Fruit fly (Drosophila melanogaster) whole organism, embryonic: ENCODE measurements around the gene CG31122.

Experiments
- B-H1 ChIP-seq: fragments of 200-800 bp; sonication (Bioruptor generic); IDR thresholded peaks from 3 replicates; pipeline ENCODE4 v1.3.6; 2022; ENCODE audit warnings: missing biosample characterization, missing genetic modification characterization
- Blimp-1 ChIP-seq: fragments of 200-800 bp; sonication (Bioruptor generic); optimal IDR thresholded peaks from 3 replicates; lab custom pipeline; 2018; ENCODE audit warnings: missing biosample characterization, missing genetic modification characterization, mild to moderate bottlenecking, moderate library complexity, missing genetic modification reagents
- CG10321 ChIP-seq: fragments of 200-800 bp; sonication (Bioruptor generic); IDR thresholded peaks from 2 replicates; pipeline ENCODE4 v1.3.6; 2022; ENCODE audit warnings: missing biosample characterization, missing genetic modification characterization
- CG11247 ChIP-seq: fragments of 200-800 bp; sonication (Bioruptor generic); IDR thresholded peaks from 2 replicates; pipeline ENCODE4 v1.3.6; 2022; ENCODE audit warnings: missing biosample characterization, missing genetic modification characterization
- CG11398 ChIP-seq: fragments of 200-800 bp; sonication (Bioruptor generic); optimal IDR thresholded peaks from 2 replicates; lab custom pipeline; 2016; ENCODE audit warnings: missing biosample characterization, missing genetic modification characterization
- CG11695 ChIP-seq: fragments of 200-800 bp; sonication (Bioruptor generic); IDR thresholded peaks from 3 replicates; pipeline ENCODE4 v1.3.6; 2022; ENCODE audit warnings: missing biosample characterization, missing genetic modification characterization
- CG12391 ChIP-seq: fragments of 200-800 bp; sonication (Bioruptor generic); optimal IDR thresholded peaks from 3 replicates; lab custom pipeline; 2018; ENCODE audit warnings: missing biosample characterization, mild to moderate bottlenecking, missing genetic modification characterization, moderate library complexity
- CG13287 ChIP-seq: fragments of 200-800 bp; sonication (Bioruptor generic); IDR thresholded peaks from 2 replicates; pipeline ENCODE4 v1.3.6; 2022; ENCODE audit warnings: missing biosample characterization, missing genetic modification characterization; ENCODE audit not compliant: partially characterized antibody
- CG13424 ChIP-seq: fragments of 200-800 bp; sonication (Bioruptor generic); optimal IDR thresholded peaks from 2 replicates; lab custom pipeline; 2019; ENCODE audit warnings: missing biosample characterization, mild to moderate bottlenecking, missing genetic modification characterization, moderate library complexity
- CG14050 ChIP-seq: fragments of 200-800 bp; sonication (Bioruptor generic); IDR thresholded peaks from 3 replicates; pipeline ENCODE4 v1.3.6; 2022; ENCODE audit warnings: missing biosample characterization, missing genetic modification characterization
- CG17186 ChIP-seq: fragments of 200-800 bp; sonication (Bioruptor generic); optimal IDR thresholded peaks from 3 replicates; lab custom pipeline; 2017; ENCODE audit warnings: missing biosample characterization, missing genetic modification reagents, missing genetic modification characterization
- CG18476 ChIP-seq: fragments of 200-800 bp; sonication (Bioruptor generic); optimal IDR thresholded peaks from 2 replicates; lab custom pipeline; 2016; ENCODE audit warnings: missing biosample characterization, mild to moderate bottlenecking, missing genetic modification characterization
- CG30431 ChIP-seq: fragments of 200-800 bp; sonication (Bioruptor generic); optimal IDR thresholded peaks from 2 replicates; lab custom pipeline; 2017; ENCODE audit warnings: missing biosample characterization, missing genetic modification characterization
- CG3065 ChIP-seq: fragments of 200-800 bp; sonication (Bioruptor generic); optimal IDR thresholded peaks from 2 replicates; lab custom pipeline; 2016; ENCODE audit warnings: missing biosample characterization, missing genetic modification characterization
- CG3163 ChIP-seq: fragments of 200-800 bp; sonication (Bioruptor generic); optimal IDR thresholded peaks from 3 replicates; lab custom pipeline; 2016; ENCODE audit warnings: missing biosample characterization, missing genetic modification characterization
- CG34376 ChIP-seq: fragments of 200-800 bp; sonication (Bioruptor generic); optimal IDR thresholded peaks from 2 replicates; lab custom pipeline; 2018; ENCODE audit warnings: missing biosample characterization, mild to moderate bottlenecking, missing genetic modification characterization
- CG6791 ChIP-seq: fragments of 200-800 bp; sonication (Bioruptor generic); IDR thresholded peaks from 3 replicates; pipeline ENCODE4 v1.3.6; 2022; ENCODE audit warnings: missing biosample characterization, missing genetic modification characterization; ENCODE audit not compliant: partially characterized antibody
- CG9797 ChIP-seq: fragments of 200-800 bp; sonication (Bioruptor generic); optimal IDR thresholded peaks from 3 replicates; lab custom pipeline; 2018; ENCODE audit warnings: missing biosample characterization, mild to moderate bottlenecking, missing genetic modification characterization
- Dfd ChIP-seq, 2 experiments: fragments of >200 bp; optimal IDR thresholded peaks; 2 replicates each; lab custom pipeline; 2017; ENCODE audit warnings: missing biosample characterization in 2 of 2, missing genetic modification characterization in 2 of 2
- Doc2 ChIP-seq: fragments of 200-800 bp; sonication (Bioruptor generic); IDR thresholded peaks from 2 replicates; pipeline ENCODE4 v1.3.6; 2022; ENCODE audit warnings: missing biosample characterization, missing genetic modification characterization
- ERR ChIP-seq: fragments of 200-800 bp; sonication (Bioruptor generic); optimal IDR thresholded peaks from 2 replicates; lab custom pipeline; 2016; ENCODE audit warnings: missing biosample characterization, missing genetic modification characterization
- GATAe ChIP-seq: fragments of 200-800 bp; sonication (Bioruptor generic); conservative IDR thresholded peaks from 2 replicates; pipeline ENCODE4 v1.3.6; 2022; ENCODE audit warnings: missing biosample characterization, missing genetic modification characterization
- HLHmδ ChIP-seq: fragments of 200-800 bp; sonication (Bioruptor generic); optimal IDR thresholded peaks from 2 replicates; lab custom pipeline; 2018; ENCODE audit warnings: missing biosample characterization, mild to moderate bottlenecking, missing genetic modification characterization, moderate library complexity
- MBD-R2 ChIP-seq: fragments of 200-800 bp; sonication (Bioruptor generic); IDR thresholded peaks from 2 replicates; pipeline ENCODE4 v1.3.6; 2022; ENCODE audit warnings: missing biosample characterization, missing genetic modification characterization
- Med ChIP-seq: fragments of 200-800 bp; sonication (Bioruptor generic); peaks from one replicate; lab custom pipeline; 2016; ENCODE audit warnings: missing biosample characterization, missing genetic modification characterization, mild to moderate bottlenecking, inconsistent platforms, moderate library complexity
- Stat92E ChIP-seq, 3 experiments: fragments of >200 bp in 2 of 3; fragments of 200-800 bp in 1 of 3; sonication (Bioruptor generic) in 1 of 3; optimal IDR thresholded peaks; 2 replicates each; lab custom pipeline; 2017 to 2019; ENCODE audit warnings: missing biosample characterization in 3 of 3, missing genetic modification characterization in 3 of 3, mild to moderate bottlenecking in 1 of 3, moderate library complexity in 1 of 3
- Trl ChIP-seq, 3 experiments: fragments of >200 bp in 2 of 3; fragments of 200-800 bp in 1 of 3; sonication (Bioruptor generic) in 1 of 3; optimal IDR thresholded peaks; 2 replicates in 1 of 3; 3 replicates in 2 of 3; lab custom pipeline; 2016 to 2017; ENCODE audit warnings: missing biosample characterization in 1 of 3, missing genetic modification characterization in 1 of 3
- al ChIP-seq: fragments of 200-800 bp; sonication (Bioruptor generic); IDR thresholded peaks from 2 replicates; pipeline ENCODE4 v1.3.6; 2022; ENCODE audit warnings: missing biosample characterization, missing genetic modification characterization
- aop ChIP-seq: fragments of 200-800 bp; sonication (Bioruptor generic); IDR thresholded peaks from 2 replicates; pipeline ENCODE4 v1.3.6; 2022; ENCODE audit warnings: missing biosample characterization, missing genetic modification characterization
- ara ChIP-seq: fragments of 200-800 bp; sonication (Bioruptor generic); IDR thresholded peaks from 2 replicates; pipeline ENCODE4 v1.3.6; 2022; ENCODE audit warnings: missing biosample characterization, missing genetic modification characterization
- az2 ChIP-seq: fragments of 200-800 bp; sonication (Bioruptor generic); optimal IDR thresholded peaks from 3 replicates; lab custom pipeline; 2016; ENCODE audit warnings: missing biosample characterization, missing genetic modification characterization
- bab2 ChIP-seq: fragments of 200-800 bp; sonication (Bioruptor generic); optimal IDR thresholded peaks from 2 replicates; lab custom pipeline; 2016; ENCODE audit warnings: missing biosample characterization, missing genetic modification characterization
- bbx ChIP-seq: fragments of 200-800 bp; sonication (Bioruptor generic); IDR thresholded peaks from 2 replicates; pipeline ENCODE4 v1.3.6; 2022; ENCODE audit warnings: missing biosample characterization, missing genetic modification characterization; ENCODE audit not compliant: partially characterized antibody
- dysf ChIP-seq: fragments of 200-800 bp; sonication (Bioruptor generic); IDR thresholded peaks from 3 replicates; pipeline ENCODE4 v1.3.6; 2022; ENCODE audit warnings: missing biosample characterization, missing genetic modification characterization
- emc ChIP-seq: fragments of 200-800 bp; sonication (Bioruptor generic); optimal IDR thresholded peaks from 2 replicates; lab custom pipeline; 2016; ENCODE audit warnings: missing biosample characterization, missing genetic modification characterization
- grn ChIP-seq: fragments of 200-800 bp; sonication (Bioruptor generic); optimal IDR thresholded peaks from 3 replicates; lab custom pipeline; 2017; ENCODE audit warnings: missing biosample characterization, missing genetic modification characterization
- gro ChIP-seq: fragments of 200-800 bp; sonication (Bioruptor generic); optimal IDR thresholded peaks from 2 replicates; lab custom pipeline; 2016; ENCODE audit warnings: missing biosample characterization, missing genetic modification characterization
- hb ChIP-seq: fragments of 200-800 bp; sonication (Bioruptor generic); IDR thresholded peaks from 3 replicates; pipeline ENCODE4 v1.3.6; 2022; ENCODE audit warnings: missing biosample characterization, missing genetic modification characterization; ENCODE audit not compliant: partially characterized antibody
- lola ChIP-seq, 3 experiments: fragments of >200 bp in 2 of 3; fragments of 200-800 bp in 1 of 3; sonication (Bioruptor generic) in 1 of 3; optimal IDR thresholded peaks; 2 replicates each; lab custom pipeline; 2017 to 2019; ENCODE audit warnings: missing biosample characterization in 3 of 3, missing genetic modification characterization in 3 of 3, mild to moderate bottlenecking in 1 of 3, moderate library complexity in 1 of 3
- nau ChIP-seq: fragments of 200-800 bp; sonication (Bioruptor generic); optimal IDR thresholded peaks from 3 replicates; lab custom pipeline; 2017; ENCODE audit warnings: missing biosample characterization, mild to moderate bottlenecking, missing genetic modification characterization, missing genetic modification reagents
- onecut ChIP-seq: fragments of 200-800 bp; sonication (Bioruptor generic); IDR thresholded peaks from 2 replicates; pipeline ENCODE4 v1.3.6; 2022; ENCODE audit warnings: missing biosample characterization, missing genetic modification characterization
- pb ChIP-seq: fragments of 200-800 bp; sonication (Bioruptor generic); optimal IDR thresholded peaks from 3 replicates; lab custom pipeline; 2016; ENCODE audit warnings: missing biosample characterization, missing genetic modification characterization
- row ChIP-seq: fragments of 200-800 bp; sonication (Bioruptor generic); IDR thresholded peaks from 3 replicates; pipeline ENCODE4 v1.3.6; 2022; ENCODE audit warnings: missing biosample characterization, missing genetic modification characterization
- sim ChIP-seq: fragments of 200-800 bp; sonication (Bioruptor generic); IDR thresholded peaks from 2 replicates; pipeline ENCODE4 v1.3.6; 2022; ENCODE audit warnings: missing biosample characterization, missing genetic modification characterization
- sna ChIP-seq: fragments of 200-800 bp; sonication (Bioruptor generic); IDR thresholded peaks from 2 replicates; pipeline ENCODE4 v1.3.6; 2022; ENCODE audit warnings: missing biosample characterization, missing genetic modification characterization; ENCODE audit not compliant: partially characterized antibody
- trem ChIP-seq: fragments of 200-800 bp; optimal IDR thresholded peaks from 3 replicates; lab custom pipeline; 2019; ENCODE audit warnings: missing biosample characterization, mild to moderate bottlenecking, missing genetic modification characterization, moderate library complexity
- tup ChIP-seq: fragments of 200-800 bp; sonication (Bioruptor generic); optimal IDR thresholded peaks from 2 replicates; lab custom pipeline; 2016; ENCODE audit warnings: missing biosample characterization, mild to moderate bottlenecking, missing genetic modification characterization, moderate library complexity
- vnd ChIP-seq: fragments of 200-800 bp; sonication (Bioruptor generic); IDR thresholded peaks from 3 replicates; pipeline ENCODE4 v1.3.6; 2022; ENCODE audit warnings: missing biosample characterization, missing genetic modification characterization; ENCODE audit not compliant: partially characterized antibody
- wek ChIP-seq: fragments of 200-800 bp; sonication (Bioruptor generic); optimal IDR thresholded peaks from 3 replicates; lab custom pipeline; 2018; ENCODE audit warnings: missing biosample characterization, mild to moderate bottlenecking, missing genetic modification characterization, moderate library complexity
- zen ChIP-seq: fragments of 200-800 bp; sonication (Bioruptor generic); optimal IDR thresholded peaks from 3 replicates; lab custom pipeline; 2018; ENCODE audit warnings: missing biosample characterization, mild to moderate bottlenecking, missing genetic modification characterization, moderate library complexity

CG31122 gene

DNA sequence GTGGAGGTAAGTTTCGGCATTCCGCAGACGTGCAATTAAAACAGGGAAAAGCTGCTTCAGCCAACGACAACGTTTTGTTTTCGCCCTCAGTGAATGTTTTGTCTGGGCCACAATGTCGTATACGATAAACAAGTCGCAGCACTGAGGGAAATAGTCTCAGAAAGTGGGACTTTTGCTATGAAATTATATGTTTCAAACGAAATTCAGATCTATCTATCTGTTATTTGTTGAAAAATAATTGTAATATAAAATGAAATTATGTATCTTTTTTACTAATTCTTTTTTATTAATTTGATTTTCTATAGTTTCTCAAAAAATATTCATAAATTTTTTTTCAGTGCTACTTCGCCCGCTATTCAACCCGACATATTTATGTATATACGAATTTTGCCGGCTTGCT is 19.2 kb downstream of the CG31122 start (continued):
- no peak for TF ChIP-seq CG34376 (GFP tag; lab: Kevin White, UChicago)
- TF ChIP-seq CG12391 = no peak
- no peak for TF ChIP-seq bbx (GFP tag; lab: Robert Waterston, UW)
- TF ChIP-seq CG11247 = 0 out of 2 replicates have a peak, but pooled peaks have one; percentile 33
- TF ChIP-seq trem (tag; lab: Kevin White, UChicago) = no peak
- TF ChIP-seq CG11695 = peak; percentile 54; the same call in 1 of the 3 replicates
- no peak for TF ChIP-seq vnd (GFP tag; lab: Robert Waterston, UW)
- TF ChIP-seq HLHmδ (GFP tag; lab: Kevin White, UChicago) = no peak
- TF ChIP-seq pb (GFP tag; lab: Kevin White, UChicago) = no peak
- peak; percentile 45; the same call in 1 of the 2 replicates for TF ChIP-seq al
- TF ChIP-seq CG13287 (GFP tag; lab: Robert Waterston, UW) = no peak
- TF ChIP-seq ara = peak; percentile 14; the same call in 1 of the 2 replicates
- TF ChIP-seq Dfd (GFP tag; optimal IDR thresholded peaks at IDR 0.05; lab: Kevin White, UChicago) = no peak
- peak; percentile 45 for TF ChIP-seq az2 (GFP tag; lab: Kevin White, UChicago)
- peak; percentile 61 for TF ChIP-seq CG13424
- TF ChIP-seq ERR (GFP tag; lab: Kevin White, UChicago) = no peak
- no peak for TF ChIP-seq CG9797 (GFP tag; lab: Kevin White, UChicago)
- TF ChIP-seq hb = no peak
- TF ChIP-seq grn (GFP tag; lab: Kevin White, UChicago) = no peak
- TF ChIP-seq sna (GFP tag; lab: Robert Waterston, UW) = no peak
- TF ChIP-seq Doc2 (GFP tag; lab: Robert Waterston, UW) = no peak
- TF ChIP-seq CG30431 (GFP tag; lab: Kevin White, UChicago) = no peak
- no peak for TF ChIP-seq aop (GFP tag; lab: Robert Waterston, UW)
- TF ChIP-seq zen = no peak
- TF ChIP-seq tup (GFP tag; lab: Kevin White, UChicago) = peak; percentile 3
- no peak for TF ChIP-seq emc (GFP tag; lab: Kevin White, UChicago)
- TF ChIP-seq MBD-R2 (GFP tag; lab: Robert Waterston, UW) = no peak
- TF ChIP-seq GATAe (GFP tag; lab: Robert Waterston, UW) = no peak
- no peak for TF ChIP-seq CG3065
- TF ChIP-seq bab2 = peak; percentile 6
- no peak for TF ChIP-seq Trl (optimal IDR thresholded peaks at IDR 0.05; lab: Kevin White, UChicago)
- no peak for TF ChIP-seq Trl (GFP tag; optimal IDR thresholded peaks at IDR 0.05; lab: Kevin White, UChicago)
- TF ChIP-seq lola (GFP tag; optimal IDR thresholded peaks at IDR 0.05; lab: Kevin White, UChicago) = peak in 1 of 3 experiments; percentile 39
- peak; percentile 79 for TF ChIP-seq row (GFP tag; lab: Robert Waterston, UW)
- no peak for TF ChIP-seq Stat92E (GFP tag; optimal IDR thresholded peaks at IDR 0.05; lab: Kevin White, UChicago)
- TF ChIP-seq CG17186 (GFP tag; lab: Kevin White, UChicago) = no peak
- TF ChIP-seq wek (GFP tag; lab: Kevin White, UChicago) = no peak
- TF ChIP-seq CG18476 (GFP tag; lab: Kevin White, UChicago) = no peak
- TF ChIP-seq gro (GFP tag; lab: Kevin White, UChicago) = no peak
- no peak for TF ChIP-seq onecut (GFP tag; lab: Robert Waterston, UW)
- TF ChIP-seq CG3163 (GFP tag; lab: Kevin White, UChicago) = no peak
- no peak for TF ChIP-seq CG10321 (GFP tag; lab: Robert Waterston, UW)
- TF ChIP-seq CG14050 (GFP tag; lab: Robert Waterston, UW) = no peak
- TF ChIP-seq dysf (GFP tag; lab: Robert Waterston, UW) = peak; percentile 65
- TF ChIP-seq nau (GFP tag; lab: Kevin White, UChicago) = no peak
- peak; percentile 86 for TF ChIP-seq Med (GFP tag; lab: Kevin White, UChicago)
- no peak for TF ChIP-seq B-H1 (GFP tag; lab: Robert Waterston, UW)
- TF ChIP-seq CG6791 (GFP tag; lab: Robert Waterston, UW) = no peak
- TF ChIP-seq Blimp-1 (GFP tag; lab: Kevin White, UChicago) = no peak
- no peak for TF ChIP-seq sim (GFP tag; lab: Robert Waterston, UW)
- no peak for TF ChIP-seq CG11398 (GFP tag; lab: Kevin White, UChicago)
